Fruit fly (Drosophila melanogaster) whole organism, wandering third instar larva: ENCODE results near the gene CG15547.

Experiments
- Abd-B ChIP-seq: fragments of >200 bp; optimal IDR thresholded peaks from 2 replicates; lab custom pipeline; 2017; ENCODE audit warnings: missing biosample characterization, missing genetic modification characterization
- foxo ChIP-seq, 2 experiments: fragments of 200-800 bp; sonication (Bioruptor generic); optimal IDR thresholded peaks; 2 replicates in 1 of 2; 3 replicates in 1 of 2; lab custom pipeline; 2016 to 2017; ENCODE audit warnings: missing biosample characterization in 2 of 2, missing genetic modification characterization in 2 of 2
- h ChIP-seq: fragments of 200-800 bp; sonication (Bioruptor generic); optimal IDR thresholded peaks from 3 replicates; lab custom pipeline; 2016; ENCODE audit warnings: missing biosample characterization, mild to moderate bottlenecking, missing genetic modification characterization
- lola ChIP-seq: fragments of >200 bp; optimal IDR thresholded peaks from 2 replicates; lab custom pipeline; 2017; ENCODE audit warnings: missing biosample characterization, missing genetic modification characterization
- pan ChIP-seq: fragments of >200 bp; optimal IDR thresholded peaks from 2 replicates; lab custom pipeline; 2017
- psq ChIP-seq: fragments of 200-800 bp; sonication (Bioruptor generic); optimal IDR thresholded peaks from 3 replicates; lab custom pipeline; 2017; ENCODE audit warnings: missing biosample characterization, mild to moderate bottlenecking, missing genetic modification characterization, moderate library complexity
- tai ChIP-seq: sonication (Bioruptor generic); optimal IDR thresholded peaks from 2 replicates; lab custom pipeline; 2016; ENCODE audit warnings: missing biosample characterization, missing genetic modification characterization
- usp ChIP-seq: fragments of >200 bp; optimal IDR thresholded peaks from 2 replicates; lab custom pipeline; 2017; ENCODE audit warnings: missing biosample characterization, missing genetic modification characterization

DNA sequence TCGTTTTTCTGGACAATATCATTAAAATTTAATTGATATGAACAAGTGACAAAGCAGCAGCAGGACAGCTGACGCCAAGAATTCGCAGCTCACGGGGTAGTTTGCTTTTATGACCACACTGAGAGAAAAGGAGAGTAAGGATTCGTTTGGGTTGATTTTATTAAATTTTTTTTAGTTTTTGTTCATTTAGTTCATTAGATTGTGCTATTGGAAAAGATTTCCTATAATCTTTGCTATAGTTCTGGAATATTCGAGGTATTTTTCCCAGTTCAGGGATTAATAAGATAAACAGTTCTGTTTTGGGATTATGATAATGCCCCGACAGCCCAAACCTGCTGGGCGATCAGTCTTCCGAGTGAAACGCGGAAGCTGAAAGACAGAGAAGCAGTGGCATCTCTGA is 41.1 kb downstream of the CG15547 start:
- TF ChIP-seq Abd-B (GFP tag; lab: Kevin White, UChicago) (no peak), lola (GFP tag; lab: Kevin White, UChicago) (no peak), psq (no peak), tai (GFP tag; lab: Kevin White, UChicago) (peak; percentile 11), h (GFP tag; lab: Kevin White, UChicago) (peak; percentile 58), pan (lab: Kevin White, UChicago) (no peak), usp (GFP tag; lab: Kevin White, UChicago) (no peak), foxo (GFP tag; optimal IDR thresholded peaks at IDR 0.05; lab: Kevin White, UChicago) (peak in 1 of 2 experiments; percentile 51)
